Fruit fly (Drosophila melanogaster) whole organism, embryonic: Measurements from ENCODE around the gene arm.

Source experiments
- CG12155 ChIP-seq: fragments of 200-800 bp; sonication (Bioruptor generic); optimal IDR thresholded peaks from 3 replicates; lab custom pipeline; 2016; ENCODE audit warnings: missing biosample characterization, missing genetic modification characterization
- CG12219 ChIP-seq: fragments of 200-800 bp; sonication (Bioruptor generic); optimal IDR thresholded peaks from 3 replicates; lab custom pipeline; 2018; ENCODE audit warnings: missing biosample characterization, mild to moderate bottlenecking, missing genetic modification characterization
- CG12299 ChIP-seq: fragments of 200-800 bp; sonication (Bioruptor generic); optimal IDR thresholded peaks from 2 replicates; lab custom pipeline; 2018; ENCODE audit warnings: missing biosample characterization, mild to moderate bottlenecking, missing genetic modification characterization
- CG7839 ChIP-seq: fragments of 200-800 bp; sonication (Bioruptor generic); optimal IDR thresholded peaks from 3 replicates; lab custom pipeline; 2018; ENCODE audit warnings: missing biosample characterization, mild to moderate bottlenecking, missing genetic modification characterization, moderate library complexity
- CG8290 ChIP-seq, 3 experiments: fragments of 200-800 bp; sonication (Bioruptor generic); optimal IDR thresholded peaks; 2 replicates each; lab custom pipeline; 2016 to 2019; ENCODE audit warnings: missing biosample characterization in 3 of 3, missing genetic modification characterization in 3 of 3, mild to moderate bottlenecking in 2 of 3, moderate library complexity in 1 of 3
- Hr39 ChIP-seq: fragments of >200 bp; optimal IDR thresholded peaks from 2 replicates; lab custom pipeline; 2017
- cad ChIP-seq: fragments of >200 bp; optimal IDR thresholded peaks from 2 replicates; lab custom pipeline; 2017; ENCODE audit warnings: missing biosample characterization, missing genetic modification characterization
- nerfin-1 ChIP-seq: fragments of 200-800 bp; sonication (Bioruptor generic); optimal IDR thresholded peaks from 3 replicates; lab custom pipeline; 2019; ENCODE audit warnings: missing biosample characterization, mild to moderate bottlenecking, missing genetic modification characterization, moderate library complexity
- psq ChIP-seq: fragments of 200-800 bp; sonication (Bioruptor generic); optimal IDR thresholded peaks from 2 replicates; lab custom pipeline; 2017; ENCODE audit warnings: missing biosample characterization, missing genetic modification characterization
- zen2 ChIP-seq: fragments of 200-800 bp; sonication (Bioruptor generic); IDR thresholded peaks from 3 replicates; pipeline ENCODE4 v1.3.6; 2022; ENCODE audit warnings: missing biosample characterization, missing genetic modification characterization; ENCODE audit not compliant: partially characterized antibody

- TF ChIP-seq CG12299 (no peak), cad (GFP tag; lab: Kevin White, UChicago) (no peak), nerfin-1 (tag; lab: Kevin White, UChicago) (no peak), CG12219 (GFP tag; lab: Kevin White, UChicago) (no peak), CG7839 (tag; lab: Kevin White, UChicago) (no peak), Hr39 (lab: Kevin White, UChicago) (no peak), CG12155 (GFP tag; lab: Kevin White, UChicago) (no peak), zen2 (no peak), CG8290 (GFP tag; optimal IDR thresholded peaks at IDR 0.05; lab: Kevin White, UChicago) (no peak), CG8290 (tag; optimal IDR thresholded peaks at IDR 0.05; lab: Kevin White, UChicago) (no peak), psq (GFP tag; lab: Kevin White, UChicago) (no peak)
These were observed 3.1 kb downstream of the arm start for dm6 chrX:1897384-1897783.
